In genomic region chr3L:18114038-18114926, dm6 we compare ENCODE assay signal across 3 fruit fly cellular contexts.
TF ChIP-seq lines count a peak whose summit lies in the region.

No protein-coding gene starts in this region.

TF ChIP-seq in whole organism, adult, 20 proteins besides CTCF, POLR2A, EP300 and RAD21 (continued from another document):
- TF ChIP-seq Mnt (GFP tag; optimal IDR thresholded peaks at IDR 0.05; lab: Kevin White, UChicago) = peak; percentile 49
- TF ChIP-seq cic (GFP tag; optimal IDR thresholded peaks at IDR 0.05; lab: Kevin White, UChicago) = peak; percentile 60

TF ChIP-seq in whole organism, embryonic, 481 proteins besides CTCF, POLR2A, EP300 and RAD21 (continued from another document and continues in another):
- 0 out of 2 replicates have a peak, but pooled peaks have one; percentile 40 for TF ChIP-seq CG10959 (GFP tag; IDR thresholded peaks at IDR 0.05; lab: Robert Waterston, UW)
- peak; percentile 9; the same call in 1 of the 2 replicates for TF ChIP-seq ranshi (GFP tag; IDR thresholded peaks at IDR 0.05; lab: Robert Waterston, UW)
- peak; percentile 25 for TF ChIP-seq CG17385 (GFP tag; optimal IDR thresholded peaks at IDR 0.05; lab: Kevin White, UChicago)
- no peak for TF ChIP-seq al (GFP tag; IDR thresholded peaks at IDR 0.05; lab: Robert Waterston, UW)
- TF ChIP-seq CG15011 (GFP tag; optimal IDR thresholded peaks at IDR 0.05; lab: Kevin White, UChicago) = peak; percentile 24
- peak; percentile 6 for TF ChIP-seq CG8944 (GFP tag; optimal IDR thresholded peaks at IDR 0.05; lab: Kevin White, UChicago)
- no peak for TF ChIP-seq CG1792 (GFP tag; optimal IDR thresholded peaks at IDR 0.05; lab: Kevin White, UChicago)
- TF ChIP-seq fu2 (GFP tag; optimal IDR thresholded peaks at IDR 0.05; lab: Kevin White, UChicago) = no peak
- TF ChIP-seq D19A (tag; optimal IDR thresholded peaks at IDR 0.05; lab: Kevin White, UChicago) = peak; percentile 57
- 0 out of 2 replicates have a peak, but pooled peaks have one; percentile 9 for TF ChIP-seq Ada2b (GFP tag; IDR thresholded peaks at IDR 0.05; lab: Robert Waterston, UW)
- peak; percentile 66 for TF ChIP-seq Dbx (GFP tag; IDR thresholded peaks at IDR 0.05; lab: Robert Waterston, UW)
- no peak for TF ChIP-seq CG6254 (GFP tag; optimal IDR thresholded peaks at IDR 0.05; lab: Kevin White, UChicago)
- TF ChIP-seq Bdp1 (GFP tag; optimal IDR thresholded peaks at IDR 0.05; lab: Kevin White, UChicago) = peak; percentile 14
- no peak for TF ChIP-seq Sin3A (optimal IDR thresholded peaks at IDR 0.05; lab: Kevin White, UChicago)
- TF ChIP-seq CG6175 (GFP tag; IDR thresholded peaks at IDR 0.05; lab: Robert Waterston, UW) = no peak
- no peak for TF ChIP-seq CG4820 (GFP tag; optimal IDR thresholded peaks at IDR 0.05; lab: Kevin White, UChicago)
- no peak for TF ChIP-seq bcd (GFP tag; optimal IDR thresholded peaks at IDR 0.05; lab: Kevin White, UChicago)
- no peak for TF ChIP-seq hbn (GFP tag; IDR thresholded peaks at IDR 0.05; lab: Robert Waterston, UW; ENCODE audit: partially characterized antibody)
- no peak for TF ChIP-seq en (GFP tag; optimal IDR thresholded peaks at IDR 0.05; lab: Kevin White, UChicago)
- TF ChIP-seq CG34224 (GFP tag; IDR thresholded peaks at IDR 0.05; lab: Robert Waterston, UW; ENCODE audit: partially characterized antibody) = no peak
- no peak for TF ChIP-seq sima (GFP tag; optimal IDR thresholded peaks at IDR 0.05; lab: Kevin White, UChicago)
- peak; percentile 62 for TF ChIP-seq CG7839 (tag; optimal IDR thresholded peaks at IDR 0.05; lab: Kevin White, UChicago)
- TF ChIP-seq Mad (GFP tag; optimal IDR thresholded peaks at IDR 0.05; lab: Kevin White, UChicago) = no peak
- 0 out of 3 replicates have a peak, but pooled peaks have one; percentile 16 for TF ChIP-seq CG34422 (GFP tag; IDR thresholded peaks at IDR 0.05; lab: Robert Waterston, UW)
- TF ChIP-seq crol (GFP tag; IDR thresholded peaks at IDR 0.05; lab: Robert Waterston, UW) = no peak
- no peak for TF ChIP-seq lov (optimal IDR thresholded peaks at IDR 0.05; lab: Kevin White, UChicago)
- TF ChIP-seq lov (GFP tag; IDR thresholded peaks at IDR 0.05; lab: Robert Waterston, UW) = peak; percentile 65; the same call in 1 of the 3 replicates
- TF ChIP-seq CG7271 (tag; optimal IDR thresholded peaks at IDR 0.05; lab: Kevin White, UChicago) = no peak
- TF ChIP-seq CG12071 (GFP tag; optimal IDR thresholded peaks at IDR 0.05; lab: Kevin White, UChicago) = peak; percentile 71
- no peak for TF ChIP-seq Elba2 (GFP tag; optimal IDR thresholded peaks at IDR 0.05; lab: Kevin White, UChicago)
- TF ChIP-seq CG16863 (GFP tag; optimal IDR thresholded peaks at IDR 0.05; lab: Kevin White, UChicago) = peak; percentile 7
- TF ChIP-seq CG13296 (GFP tag; optimal IDR thresholded peaks at IDR 0.05; lab: Kevin White, UChicago) = no peak
- TF ChIP-seq Lhr (GFP tag; optimal IDR thresholded peaks at IDR 0.05; lab: Kevin White, UChicago) = peak; percentile 8
- TF ChIP-seq CG18262 (tag; optimal IDR thresholded peaks at IDR 0.05; lab: Kevin White, UChicago) = peak; percentile 70
- TF ChIP-seq CG2875 (GFP tag; optimal IDR thresholded peaks at IDR 0.05; lab: Kevin White, UChicago) = no peak
- peak; percentile 44 for TF ChIP-seq CG4282 (GFP tag; optimal IDR thresholded peaks at IDR 0.05; lab: Kevin White, UChicago)
- TF ChIP-seq Hmx (GFP tag; optimal IDR thresholded peaks at IDR 0.05; lab: Kevin White, UChicago) = no peak
- peak; percentile 5 for TF ChIP-seq pita (GFP tag; optimal IDR thresholded peaks at IDR 0.05; lab: Kevin White, UChicago)
- peak; percentile 32; the same call in 1 of the 2 replicates for TF ChIP-seq Ptx1 (GFP tag; IDR thresholded peaks at IDR 0.05; lab: Robert Waterston, UW)
- peak; percentile 26 for TF ChIP-seq mam (GFP tag; optimal IDR thresholded peaks at IDR 0.05; lab: Kevin White, UChicago)
- TF ChIP-seq NK7.1 (GFP tag; optimal IDR thresholded peaks at IDR 0.05; lab: Kevin White, UChicago) = peak; percentile 43
- no peak for TF ChIP-seq br (optimal IDR thresholded peaks at IDR 0.05; lab: Kevin White, UChicago)
- no peak for TF ChIP-seq vnd (GFP tag; IDR thresholded peaks at IDR 0.05; lab: Robert Waterston, UW; ENCODE audit: partially characterized antibody)
- TF ChIP-seq CG10274 (GFP tag; optimal IDR thresholded peaks at IDR 0.05; lab: Kevin White, UChicago) = no peak
- no peak for TF ChIP-seq jigr1 (GFP tag; IDR thresholded peaks at IDR 0.05; lab: Robert Waterston, UW)
- peak; percentile 35 for TF ChIP-seq gsb-n (tag; optimal IDR thresholded peaks at IDR 0.05; lab: Kevin White, UChicago)
- TF ChIP-seq CG3847 (GFP tag; IDR thresholded peaks at IDR 0.05; lab: Robert Waterston, UW) = peak; percentile 6; the same call in 1 of the 2 replicates
- no peak for TF ChIP-seq chm (GFP tag; IDR thresholded peaks at IDR 0.05; lab: Robert Waterston, UW)
- TF ChIP-seq Rx (GFP tag; IDR thresholded peaks at IDR 0.05; lab: Robert Waterston, UW) = no peak
- no peak; the same call in none of the 2 replicates for TF ChIP-seq lmd (GFP tag; IDR thresholded peaks at IDR 0.05; lab: Robert Waterston, UW)
- no peak for TF ChIP-seq eve (GFP tag; optimal IDR thresholded peaks at IDR 0.05; lab: Kevin White, UChicago)
- TF ChIP-seq dmrt99B (tag; optimal IDR thresholded peaks at IDR 0.05; lab: Kevin White, UChicago) = peak; percentile 77
- no peak for TF ChIP-seq CG7745 (tag; optimal IDR thresholded peaks at IDR 0.05; lab: Kevin White, UChicago)
- no peak for TF ChIP-seq CG7928 (GFP tag; optimal IDR thresholded peaks at IDR 0.05; lab: Kevin White, UChicago)
- TF ChIP-seq CG11085 (GFP tag; IDR thresholded peaks at IDR 0.05; lab: Robert Waterston, UW) = no peak
- TF ChIP-seq CG8281 (tag; optimal IDR thresholded peaks at IDR 0.05; lab: Kevin White, UChicago) = no peak
- TF ChIP-seq luna (GFP tag; optimal IDR thresholded peaks at IDR 0.05; lab: Kevin White, UChicago) = peak; percentile 30
- no peak for TF ChIP-seq Xbp1 (GFP tag; optimal IDR thresholded peaks at IDR 0.05; lab: Kevin White, UChicago)
- TF ChIP-seq CG17612 (GFP tag; IDR thresholded peaks at IDR 0.05; lab: Robert Waterston, UW) = no peak
- TF ChIP-seq knrl (GFP tag; IDR thresholded peaks at IDR 0.05; lab: Robert Waterston, UW; ENCODE audit: partially characterized antibody) = no peak
- TF ChIP-seq CG12104 (GFP tag; optimal IDR thresholded peaks at IDR 0.05; lab: Kevin White, UChicago) = no peak
- no peak for TF ChIP-seq CkIIα-i1 (GFP tag; IDR thresholded peaks at IDR 0.05; lab: Robert Waterston, UW)
- peak; percentile 74 for TF ChIP-seq onecut (GFP tag; IDR thresholded peaks at IDR 0.05; lab: Robert Waterston, UW)
- TF ChIP-seq CG8290 (GFP tag; optimal IDR thresholded peaks at IDR 0.05; lab: Kevin White, UChicago) = peak; percentile 10
- TF ChIP-seq CG8290 (tag; optimal IDR thresholded peaks at IDR 0.05; lab: Kevin White, UChicago) = peak in 1 of 2 experiments; percentile 80

TF ChIP-seq in whole organism, prepupa, 60 proteins besides CTCF, POLR2A, EP300 and RAD21 (continued from another document):
- TF ChIP-seq Eip75B (GFP tag; optimal IDR thresholded peaks at IDR 0.05; lab: Kevin White, UChicago) (peak; percentile 32), CG7368 (GFP tag; optimal IDR thresholded peaks at IDR 0.05; lab: Kevin White, UChicago) (peak; percentile 13), cyc (GFP tag; optimal IDR thresholded peaks at IDR 0.05; lab: Kevin White, UChicago) (peak; percentile 44), topi (GFP tag; optimal IDR thresholded peaks at IDR 0.05; lab: Kevin White, UChicago) (peak; percentile 43), CG34406 (GFP tag; optimal IDR thresholded peaks at IDR 0.05; lab: Kevin White, UChicago) (peak; percentile 72), CG15336 (GFP tag; IDR thresholded peaks at IDR 0.05; lab: Robert Waterston, UW) (peak; percentile 58), ss (GFP tag; optimal IDR thresholded peaks at IDR 0.05; lab: Kevin White, UChicago) (peak in 1 of 2 experiments; percentile 41), svp (GFP tag; lab: Kevin White, UChicago) (peak; percentile 90), eg (GFP tag; IDR thresholded peaks at IDR 0.05; lab: Robert Waterston, UW) (peak; percentile 46), CG9139 (GFP tag; optimal IDR thresholded peaks at IDR 0.05; lab: Kevin White, UChicago) (no peak), CG10669 (GFP tag; optimal IDR thresholded peaks at IDR 0.05; lab: Kevin White, UChicago) (peak; percentile 63), Sox15 (GFP tag; optimal IDR thresholded peaks at IDR 0.05; lab: Kevin White, UChicago) (peak; percentile 36), Met (GFP tag; optimal IDR thresholded peaks at IDR 0.05; lab: Kevin White, UChicago) (peak; percentile 64), CG8319 (GFP tag; optimal IDR thresholded peaks at IDR 0.05; lab: Kevin White, UChicago) (no peak), dac (GFP tag; optimal IDR thresholded peaks at IDR 0.05; lab: Kevin White, UChicago) (no peak), CG6276 (GFP tag; optimal IDR thresholded peaks at IDR 0.05; lab: Kevin White, UChicago) (no peak), CG11902 (GFP tag; optimal IDR thresholded peaks at IDR 0.05; lab: Kevin White, UChicago) (peak; percentile 8), CG3919 (GFP tag; optimal IDR thresholded peaks at IDR 0.05; lab: Kevin White, UChicago) (peak; percentile 68), Eip78C (GFP tag; lab: Kevin White, UChicago) (peak; percentile 79), CG31627 (GFP tag; optimal IDR thresholded peaks at IDR 0.05; lab: Kevin White, UChicago) (peak; percentile 14), CG3032 (tag; optimal IDR thresholded peaks at IDR 0.05; lab: Kevin White, UChicago) (peak; percentile 61), net (GFP tag; optimal IDR thresholded peaks at IDR 0.05; lab: Kevin White, UChicago) (no peak), esn (GFP tag; optimal IDR thresholded peaks at IDR 0.05; lab: Kevin White, UChicago) (peak; percentile 30), CG10631 (GFP tag; optimal IDR thresholded peaks at IDR 0.05; lab: Kevin White, UChicago) (peak; percentile 55), CG6792 (GFP tag; optimal IDR thresholded peaks at IDR 0.05; lab: Kevin White, UChicago) (peak; percentile 55), Smox (GFP tag; optimal IDR thresholded peaks at IDR 0.05; lab: Kevin White, UChicago) (peak; percentile 8), Ets21C (GFP tag; optimal IDR thresholded peaks at IDR 0.05; lab: Kevin White, UChicago) (peak; percentile 6), Eip93F (GFP tag; optimal IDR thresholded peaks at IDR 0.05; lab: Kevin White, UChicago) (no peak), vri (GFP tag; optimal IDR thresholded peaks at IDR 0.05; lab: Kevin White, UChicago) (peak; percentile 69), spab (GFP tag; optimal IDR thresholded peaks at IDR 0.05; lab: Kevin White, UChicago) (no peak), pdm3 (GFP tag; optimal IDR thresholded peaks at IDR 0.05; lab: Kevin White, UChicago) (peak; percentile 27)
